Worm (Caenorhabditis elegans) whole organism, early embryonic: ENCODE data around the gene pam-1.

ENCODE experiments used
- B0310.2 ChIP-seq: sonication (generic microtip); optimal IDR thresholded peaks from 2 replicates; lab custom pipeline; 2016; ENCODE audit warnings: mild to moderate bottlenecking, missing genetic modification characterization, missing compliant biosample characterization
- F13C5.2 ChIP-seq: sonication (generic microtip); optimal IDR thresholded peaks from 2 replicates; lab custom pipeline; 2017; ENCODE audit warnings: mild to moderate bottlenecking, missing genetic modification characterization, inconsistent platforms, missing compliant biosample characterization
- aly-1 ChIP-seq: sonication (generic microtip); optimal IDR thresholded peaks from 2 replicates; lab custom pipeline; 2016; ENCODE audit warnings: missing genetic modification characterization, missing compliant biosample characterization
- ama-1 ChIP-seq: fragments of 150-350 bp; optimal IDR thresholded peaks from 2 replicates; lab custom pipeline; 2014
- ceh-13 ChIP-seq: fragments of 200-800 bp; sonication (Bioruptor generic); optimal IDR thresholded peaks from 2 replicates; lab custom pipeline; 2018; ENCODE audit warnings: mild to moderate bottlenecking, missing genetic modification characterization, missing compliant biosample characterization
- ceh-36 ChIP-seq: sonication (generic microtip); optimal IDR thresholded peaks from 2 replicates; lab custom pipeline; 2016; ENCODE audit warnings: missing genetic modification characterization, inconsistent platforms, missing compliant biosample characterization
- ets-7 ChIP-seq: sonication (generic microtip); optimal IDR thresholded peaks from 2 replicates; lab custom pipeline; 2016; ENCODE audit warnings: missing genotype, missing genetic modification characterization, missing compliant biosample characterization
- flt-1 ChIP-seq: fragments of 200-800 bp; sonication (Bioruptor generic); IDR thresholded peaks from 2 replicates; pipeline ENCODE4 v1.3.6; 2022; ENCODE audit warnings: missing genetic modification characterization, missing compliant biosample characterization
- hmbx-1 ChIP-seq: sonication (generic microtip); optimal IDR thresholded peaks from 2 replicates; lab custom pipeline; 2016; ENCODE audit warnings: mild to moderate bottlenecking, missing genetic modification characterization, missing compliant biosample characterization
- hmg-4 ChIP-seq: fragments of 200-800 bp; sonication (Bioruptor generic); optimal IDR thresholded peaks from 2 replicates; lab custom pipeline; 2018; ENCODE audit warnings: mild to moderate bottlenecking, missing genetic modification characterization, missing compliant biosample characterization
- hnd-1 ChIP-seq: sonication (generic microtip); optimal IDR thresholded peaks from 2 replicates; lab custom pipeline; 2016; ENCODE audit warnings: missing genetic modification characterization, missing compliant biosample characterization
- pes-1 ChIP-seq: fragments of 200-800 bp; sonication (Bioruptor generic); IDR thresholded peaks from 2 replicates; pipeline ENCODE4 v1.3.6; 2022; ENCODE audit warnings: missing genetic modification reagents, missing genetic modification characterization, missing compliant biosample characterization
- scrt-1 ChIP-seq: fragments of 200-800 bp; sonication (Bioruptor generic); IDR thresholded peaks from 2 replicates; pipeline ENCODE4 v1.3.6; 2022; ENCODE audit warnings: missing genetic modification characterization, missing compliant biosample characterization
- sea-1 ChIP-seq: fragments of 200-800 bp; sonication (Bioruptor generic); conservative IDR thresholded peaks from 2 replicates; pipeline ENCODE4 v1.3.6; 2022; ENCODE audit warnings: missing genetic modification characterization, missing compliant biosample characterization
- tbx-11 ChIP-seq: fragments of 200-800 bp; sonication (Bioruptor generic); IDR thresholded peaks from 2 replicates; pipeline ENCODE4 v1.3.6; 2022; ENCODE audit warnings: missing genetic modification characterization, missing compliant biosample characterization
- tbx-37 ChIP-seq: fragments of 200-800 bp; sonication (Bioruptor generic); conservative IDR thresholded peaks from 2 replicates; pipeline ENCODE4 v1.3.6; 2022; ENCODE audit warnings: missing genetic modification reagents, missing genetic modification characterization, missing compliant biosample characterization
- tra-4 ChIP-seq: sonication (generic microtip); optimal IDR thresholded peaks from 2 replicates; lab custom pipeline; 2017; ENCODE audit warnings: missing genetic modification characterization, missing compliant biosample characterization

pam-1 gene

DNA sequence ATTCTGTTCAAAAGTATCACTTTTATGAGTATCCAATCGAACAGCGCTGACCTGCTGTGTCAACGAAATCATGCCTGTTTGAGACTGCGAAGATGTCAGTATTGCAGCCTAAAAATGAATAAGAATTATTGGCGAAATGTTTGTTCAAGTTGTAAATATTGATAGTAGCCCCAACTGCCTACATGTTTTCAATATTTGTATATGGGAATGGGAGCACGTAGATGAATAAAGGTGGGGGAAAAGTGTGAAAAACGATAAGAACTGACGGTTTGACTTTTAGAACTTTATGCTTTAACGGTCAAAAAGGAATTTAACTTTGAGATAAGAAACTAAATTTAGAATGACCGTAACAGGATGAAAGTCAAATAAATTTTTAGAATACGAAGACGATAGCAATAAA, 30.4 kb downstream of the pam-1 start:
- TF ChIP-seq hnd-1 (tag; lab: Kevin White, UChicago) (no peak), tra-4 (tag; lab: Kevin White, UChicago) (no peak), hmg-4 (GFP tag; lab: Kevin White, UChicago) (no peak), sea-1 (GFP tag; lab: Robert Waterston, UW) (no peak), ceh-36 (tag; lab: Kevin White, UChicago) (no peak), B0310.2 (tag; lab: Kevin White, UChicago) (no peak), aly-1 (tag; lab: Kevin White, UChicago) (no peak), pes-1 (no peak), ets-7 (tag; lab: Kevin White, UChicago) (no peak), ama-1 (lab: Kevin White, UChicago) (no peak), tbx-37 (no peak), flt-1 (GFP tag; lab: Robert Waterston, UW) (no peak), ceh-13 (GFP tag; lab: Kevin White, UChicago) (no peak), F13C5.2 (tag; lab: Kevin White, UChicago) (no peak), scrt-1 (no peak), hmbx-1 (tag; lab: Kevin White, UChicago) (no peak), tbx-11 (GFP tag; lab: Robert Waterston, UW) (no peak)

DNA sequence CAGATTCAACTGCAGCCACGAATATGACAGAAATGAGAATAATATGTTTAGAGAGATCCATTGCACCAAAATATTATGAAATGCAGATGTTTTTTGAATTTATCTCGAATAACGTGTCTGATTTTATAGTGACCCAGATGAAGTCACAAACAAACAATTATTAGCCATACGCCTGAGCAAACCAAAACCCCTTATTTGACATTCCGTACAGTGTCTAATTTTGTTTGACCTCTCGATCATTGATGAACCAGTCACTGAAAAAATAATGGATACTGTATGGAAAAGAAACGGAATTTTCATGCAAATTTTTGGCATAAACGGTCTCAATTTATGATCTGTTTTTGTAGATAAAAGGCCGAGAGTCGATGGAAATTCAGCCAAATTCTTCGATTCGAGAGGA, 34.4 kb downstream of the pam-1 start, which contains the start of the genes R05G6.9 and R05G6.3:
Gene R05G6.9 (minus strand): TSS at position 101 of the 400 bp plus-strand sequence.
Gene R05G6.3 (plus strand): TSS at position 386 of the 400 bp plus-strand sequence.
- TF ChIP-seq F13C5.2 (tag; lab: Kevin White, UChicago) (no peak), flt-1 (GFP tag; lab: Robert Waterston, UW) (no peak)

DNA sequence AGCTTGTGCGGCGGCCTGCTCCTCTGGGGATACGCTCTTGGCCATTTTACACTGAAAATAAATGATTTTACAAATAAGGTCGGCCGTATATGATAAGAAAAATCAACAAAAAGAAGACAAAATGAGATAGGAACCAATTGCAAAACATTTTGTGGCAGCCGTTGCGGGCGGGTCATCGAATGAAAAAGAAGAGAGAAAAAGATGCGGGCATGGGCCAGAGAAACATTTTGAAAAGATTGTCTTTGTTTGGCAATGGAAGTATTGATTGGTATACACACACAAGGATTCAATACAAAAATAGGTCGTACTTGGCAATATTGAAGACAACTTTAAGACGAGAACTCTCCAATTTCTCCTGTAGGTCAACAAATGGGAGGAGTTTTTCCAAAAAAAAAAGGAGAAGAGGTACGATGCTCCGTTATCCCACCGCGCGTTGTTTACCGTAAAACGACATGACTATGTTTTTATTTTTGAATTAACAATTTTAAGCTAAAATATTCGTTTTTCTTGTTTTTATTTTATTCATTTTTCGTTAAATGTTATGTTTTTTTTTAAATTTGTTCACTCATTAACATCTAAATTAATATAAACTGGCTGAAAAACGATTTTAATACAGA, 37.9 kb downstream of the pam-1 start, which contains the start of the genes plc-4 and R05G6.4:
Gene plc-4 (minus strand): TSS at position 51 of the 617 bp plus-strand sequence.
Gene R05G6.4 (plus strand): TSS at position 617 of the 617 bp plus-strand sequence.
- TF ChIP-seq sea-1 (GFP tag; lab: Robert Waterston, UW) (no peak), aly-1 (tag; lab: Kevin White, UChicago) (no peak), tbx-11 (GFP tag; lab: Robert Waterston, UW) (no peak), ceh-13 (GFP tag; lab: Kevin White, UChicago) (no peak), hmbx-1 (tag; lab: Kevin White, UChicago) (no peak), scrt-1 (no peak), ets-7 (tag; lab: Kevin White, UChicago) (no peak), hmg-4 (GFP tag; lab: Kevin White, UChicago) (no peak), tra-4 (tag; lab: Kevin White, UChicago) (no peak), B0310.2 (tag; lab: Kevin White, UChicago) (no peak), F13C5.2 (tag; lab: Kevin White, UChicago) (no peak), hnd-1 (tag; lab: Kevin White, UChicago) (no peak), ceh-36 (tag; lab: Kevin White, UChicago) (no peak), pes-1 (no peak), tbx-37 (no peak), flt-1 (GFP tag; lab: Robert Waterston, UW) (no peak), ama-1 (lab: Kevin White, UChicago) (no peak)

DNA sequence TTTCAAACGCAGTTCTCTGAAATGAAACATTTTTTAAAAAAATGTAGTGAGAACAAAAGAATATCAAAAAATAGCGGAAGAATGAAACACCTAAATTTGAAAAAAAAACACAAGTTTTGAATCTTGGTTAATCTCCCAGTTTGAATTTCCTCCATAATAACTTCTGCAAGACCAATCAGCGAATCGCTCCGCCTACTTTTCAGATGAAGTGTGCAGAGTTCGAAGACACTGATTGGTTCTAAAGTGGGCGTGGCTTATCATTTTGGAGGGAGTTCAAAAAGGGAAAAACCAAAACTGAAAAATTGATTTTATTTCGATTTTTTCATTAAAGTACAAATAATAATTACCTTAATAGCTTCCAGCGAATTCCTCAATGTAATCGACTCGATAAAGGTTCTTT, 39.8 kb downstream of the pam-1 start:
- TF ChIP-seq tbx-37 (no peak), ceh-36 (tag; lab: Kevin White, UChicago) (no peak), hnd-1 (tag; lab: Kevin White, UChicago) (no peak), ama-1 (lab: Kevin White, UChicago) (no peak), hmbx-1 (tag; lab: Kevin White, UChicago) (no peak), hmg-4 (GFP tag; lab: Kevin White, UChicago) (no peak), sea-1 (GFP tag; lab: Robert Waterston, UW) (no peak), aly-1 (tag; lab: Kevin White, UChicago) (no peak)

DNA sequence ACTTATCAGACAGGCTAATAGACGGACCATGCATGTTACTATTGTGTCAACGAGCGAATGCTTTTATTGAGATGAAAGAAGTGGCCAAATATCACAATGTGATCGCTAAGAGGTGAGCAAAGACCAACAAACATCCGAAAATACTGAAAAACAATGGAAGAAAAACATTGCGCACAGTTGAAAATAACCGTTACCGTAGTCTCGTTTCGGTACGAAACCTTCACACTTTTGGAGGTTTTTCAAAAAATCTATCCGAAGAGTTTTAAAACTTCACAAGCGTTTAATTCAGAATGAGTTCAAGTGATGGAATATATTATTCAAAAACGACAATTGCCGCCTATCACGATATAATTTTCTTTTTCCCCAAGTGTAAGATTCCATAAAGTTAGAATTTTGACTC, 41.8 kb downstream of the pam-1 start:
- TF ChIP-seq hmg-4 (GFP tag; lab: Kevin White, UChicago) = no peak
- TF ChIP-seq F13C5.2 (tag; lab: Kevin White, UChicago) = no peak
- no peak for TF ChIP-seq tra-4 (tag; lab: Kevin White, UChicago)
- no peak for TF ChIP-seq aly-1 (tag; lab: Kevin White, UChicago)
- TF ChIP-seq pes-1 = no peak
- no peak for TF ChIP-seq B0310.2 (tag; lab: Kevin White, UChicago)

DNA sequence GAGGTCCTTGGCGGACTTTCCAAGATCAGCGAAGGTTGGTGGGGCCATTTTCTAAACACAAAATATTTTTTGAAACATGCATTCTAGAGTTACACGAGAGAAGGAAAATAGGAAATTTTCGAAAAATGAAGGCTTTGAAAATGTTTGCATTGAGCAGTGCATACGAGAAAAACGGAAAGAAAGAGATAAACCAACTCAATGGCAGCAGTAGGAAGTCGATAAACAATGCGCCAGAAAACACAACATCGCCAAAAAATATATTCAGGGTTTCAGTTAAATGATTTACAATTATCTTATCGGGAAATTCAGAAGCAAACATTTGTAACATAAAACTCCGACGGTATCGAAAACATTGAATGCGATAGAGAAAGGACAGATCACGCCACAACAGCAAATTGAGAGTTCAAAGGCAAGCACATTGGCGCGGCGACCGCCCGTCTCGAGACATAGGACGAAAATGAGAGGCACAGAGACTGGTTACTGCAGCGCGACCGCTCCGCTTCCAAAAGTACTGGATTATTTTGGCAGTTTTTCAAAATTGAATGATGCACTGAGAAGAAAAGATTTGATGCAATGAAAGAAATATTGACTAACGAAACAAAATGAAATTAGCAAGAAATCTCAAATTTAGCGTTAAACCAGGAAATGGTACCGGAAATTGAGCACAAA, 42.6 kb downstream of the pam-1 start, which contains the start of the genes vdac-1 and R05G6.5:
Gene vdac-1 (minus strand): TSS at position 51 of the 669 bp plus-strand sequence.
Gene R05G6.5 (plus strand): TSS at position 527 of the 669 bp plus-strand sequence.
- TF ChIP-seq tra-4 (tag; lab: Kevin White, UChicago) (no peak), hnd-1 (tag; lab: Kevin White, UChicago) (no peak), tbx-11 (GFP tag; lab: Robert Waterston, UW) (no peak), hmg-4 (GFP tag; lab: Kevin White, UChicago) (no peak), aly-1 (tag; lab: Kevin White, UChicago) (no peak), scrt-1 (no peak), ama-1 (lab: Kevin White, UChicago) (no peak), ceh-36 (tag; lab: Kevin White, UChicago) (no peak)

DNA sequence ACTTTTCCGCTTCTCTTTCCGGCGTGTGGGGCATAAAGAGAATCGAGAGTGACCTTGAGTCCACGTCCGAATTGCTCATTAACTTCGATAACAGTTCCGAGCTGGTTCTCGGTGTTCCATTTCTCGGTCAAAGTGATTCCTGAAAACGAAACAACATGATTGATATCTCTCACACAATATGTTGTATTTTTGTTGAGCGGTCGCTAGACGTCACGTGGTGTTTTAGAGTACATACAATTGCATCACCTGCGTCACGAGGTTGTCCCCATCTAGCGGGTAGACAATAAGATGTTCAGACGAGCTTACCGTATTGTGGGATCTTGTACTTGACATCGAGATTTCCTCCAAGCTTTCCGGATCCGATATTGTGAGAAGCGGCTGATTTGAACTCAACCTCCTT, 43.3 kb downstream of the pam-1 start:
- TF ChIP-seq tbx-37 (no peak), ceh-13 (GFP tag; lab: Kevin White, UChicago) (no peak), tbx-11 (GFP tag; lab: Robert Waterston, UW) (no peak), scrt-1 (no peak), hnd-1 (tag; lab: Kevin White, UChicago) (no peak), ets-7 (tag; lab: Kevin White, UChicago) (no peak), F13C5.2 (tag; lab: Kevin White, UChicago) (no peak), hmbx-1 (tag; lab: Kevin White, UChicago) (no peak), hmg-4 (GFP tag; lab: Kevin White, UChicago) (no peak), sea-1 (GFP tag; lab: Robert Waterston, UW) (no peak), tra-4 (tag; lab: Kevin White, UChicago) (no peak), flt-1 (GFP tag; lab: Robert Waterston, UW) (no peak), pes-1 (no peak)
